Worm (Caenorhabditis elegans) whole organism, L4 larva: ENCODE measurements around the gene T04F3.1.

Source experiments
- F10B5.3 ChIP-seq: sonication (generic microtip); optimal IDR thresholded peaks from 2 replicates; lab custom pipeline; 2016; ENCODE audit warnings: mild to moderate bottlenecking, missing genetic modification characterization, missing compliant biosample characterization
- F26F4.8 ChIP-seq: fragments of 200-800 bp; sonication (Bioruptor generic); conservative IDR thresholded peaks from 2 replicates; pipeline ENCODE4 v1.3.6; 2022; ENCODE audit warnings: missing genetic modification characterization, missing compliant biosample characterization
- F37D6.2 ChIP-seq: sonication (generic microtip); optimal IDR thresholded peaks from 2 replicates; lab custom pipeline; 2016; ENCODE audit warnings: mild to moderate bottlenecking, missing genetic modification characterization, missing compliant biosample characterization
- T26A8.4 ChIP-seq: fragments of 200-800 bp; sonication (Bioruptor generic); IDR thresholded peaks from 2 replicates; pipeline ENCODE4 v1.3.6; 2022; ENCODE audit warnings: missing genetic modification characterization, missing compliant biosample characterization
- Y75B8A.6 ChIP-seq: fragments of 200-800 bp; sonication (Bioruptor generic); IDR thresholded peaks from 2 replicates; pipeline ENCODE4 v1.3.6; 2022; ENCODE audit warnings: missing genetic modification reagents, missing genetic modification characterization, missing compliant biosample characterization
- ZK337.2 ChIP-seq: fragments of 200-800 bp; sonication (Bioruptor generic); IDR thresholded peaks from 2 replicates; pipeline ENCODE4 v1.3.6; 2022; ENCODE audit warnings: missing genetic modification reagents, missing genetic modification characterization, missing compliant biosample characterization
- ceh-20 ChIP-seq: fragments of 200-800 bp; sonication (Bioruptor generic); IDR thresholded peaks from 2 replicates; pipeline ENCODE4 v1.3.6; 2022; ENCODE audit warnings: missing genetic modification reagents, missing genetic modification characterization, missing compliant biosample characterization
- cey-2 ChIP-seq: sonication (generic microtip); optimal IDR thresholded peaks from 3 replicates; lab custom pipeline; 2017; ENCODE audit warnings: missing genetic modification characterization, mild to moderate bottlenecking, missing compliant biosample characterization, antibody characterized with exemption, borderline replicate concordance; ENCODE audit not compliant: insufficient read depth
- daf-16 ChIP-seq, 3 experiments: sonication (generic microtip); optimal IDR thresholded peaks; 2 replicates each; lab custom pipeline; 2016 to 2017; ENCODE audit warnings: missing genetic modification characterization in 3 of 3, missing genetic modification reagents in 3 of 3, mild to moderate bottlenecking in 2 of 3, missing compliant biosample characterization in 2 of 3, missing biosample characterization in 1 of 3, moderate library complexity in 1 of 3
- dmd-6 ChIP-seq: fragments of 200-800 bp; sonication (Bioruptor generic); IDR thresholded peaks from 2 replicates; pipeline ENCODE4 v1.3.6; 2022; ENCODE audit warnings: missing genetic modification reagents, missing genetic modification characterization, missing compliant biosample characterization
- dmd-9 ChIP-seq: fragments of 200-800 bp; sonication (Bioruptor generic); IDR thresholded peaks from 2 replicates; pipeline ENCODE4 v1.3.6; 2022; ENCODE audit warnings: missing genetic modification reagents, missing genetic modification characterization, missing compliant biosample characterization
- egl-43 ChIP-seq: fragments of 200-800 bp; sonication (Bioruptor generic); IDR thresholded peaks from 2 replicates; pipeline ENCODE4 v1.3.6; 2022; ENCODE audit warnings: missing genetic modification reagents, missing genetic modification characterization, missing compliant biosample characterization
- gei-8 ChIP-seq: fragments of 200-800 bp; sonication (Bioruptor generic); optimal IDR thresholded peaks from 2 replicates; lab custom pipeline; 2018; ENCODE audit warnings: mild to moderate bottlenecking, missing genetic modification characterization, missing compliant biosample characterization
- hlh-30 ChIP-seq: sonication (generic microtip); optimal IDR thresholded peaks from 2 replicates; lab custom pipeline; 2017; ENCODE audit warnings: antibody characterized with exemption, mild to moderate bottlenecking, missing genetic modification characterization, missing compliant biosample characterization; ENCODE audit not compliant: insufficient read depth
- lin-13 ChIP-seq: fragments of 150-350 bp; optimal IDR thresholded peaks from 2 replicates; lab custom pipeline; 2014; ENCODE audit warnings: missing biosample characterization, missing genetic modification reagents, missing genetic modification characterization
- lin-15B ChIP-seq: fragments of 150-350 bp; sonication (generic microtip); optimal IDR thresholded peaks from 3 replicates; lab custom pipeline; 2014; ENCODE audit warnings: missing biosample characterization, missing genetic modification characterization
- lir-3 ChIP-seq: sonication (generic microtip); optimal IDR thresholded peaks from 2 replicates; lab custom pipeline; 2016; ENCODE audit warnings: mild to moderate bottlenecking, missing genetic modification characterization, missing compliant biosample characterization
- lsy-2 ChIP-seq, 2 experiments: fragments of 150-350 bp in 1 of 2; sonication (generic microtip) in 1 of 2; optimal IDR thresholded peaks; 2 replicates each; lab custom pipeline; 2014 to 2017; ENCODE audit warnings: missing biosample characterization in 2 of 2, missing genetic modification characterization in 2 of 2
- mdl-1 ChIP-seq, 2 experiments: fragments of 150-350 bp in 1 of 2; sonication (generic microtip) in 1 of 2; optimal IDR thresholded peaks; 2 replicates each; lab custom pipeline; 2014 to 2017; ENCODE audit warnings: missing biosample characterization in 2 of 2, missing genetic modification characterization in 2 of 2
- mep-1 ChIP-seq: fragments of 150-350 bp; sonication (generic microtip); optimal IDR thresholded peaks from 3 replicates; lab custom pipeline; 2014; ENCODE audit warnings: missing biosample characterization, missing genetic modification characterization
- mes-2 ChIP-seq: sonication (generic microtip); optimal IDR thresholded peaks from 2 replicates; lab custom pipeline; 2016; ENCODE audit warnings: missing genotype, mild to moderate bottlenecking, missing genetic modification characterization, missing compliant biosample characterization; ENCODE audit not compliant: poor library complexity, severe bottlenecking
- nhr-237 ChIP-seq: sonication (generic microtip); optimal IDR thresholded peaks from 2 replicates; lab custom pipeline; 2017; ENCODE audit warnings: missing biosample characterization, missing genetic modification characterization
- nhr-25 ChIP-seq: sonication (generic microtip); optimal IDR thresholded peaks from 2 replicates; lab custom pipeline; 2017; ENCODE audit warnings: missing genetic modification characterization, mild to moderate bottlenecking, missing compliant biosample characterization, antibody characterized with exemption, moderate library complexity, borderline replicate concordance; ENCODE audit not compliant: insufficient read depth
- nhr-28 ChIP-seq: fragments of 150-350 bp; optimal IDR thresholded peaks from 2 replicates; lab custom pipeline; 2014; ENCODE audit warnings: missing biosample characterization, missing genetic modification characterization
- nhr-42 ChIP-seq: fragments of 200-800 bp; sonication (Bioruptor generic); IDR thresholded peaks from 2 replicates; pipeline ENCODE4 v1.3.6; 2022; ENCODE audit warnings: missing genetic modification characterization, missing compliant biosample characterization
- pqm-1 ChIP-seq: sonication (generic microtip); optimal IDR thresholded peaks from 2 replicates; lab custom pipeline; 2017; ENCODE audit warnings: missing biosample characterization, missing genetic modification characterization
- rbr-2 ChIP-seq: sonication (generic microtip); optimal IDR thresholded peaks from 2 replicates; lab custom pipeline; 2016; ENCODE audit warnings: missing genotype, missing genetic modification characterization, missing compliant biosample characterization
- sdz-12 ChIP-seq: fragments of 200-800 bp; sonication (Bioruptor generic); optimal IDR thresholded peaks from 2 replicates; lab custom pipeline; 2018; ENCODE audit warnings: mild to moderate bottlenecking, missing genetic modification characterization, missing compliant biosample characterization
- spr-1 ChIP-seq: sonication (generic microtip); optimal IDR thresholded peaks from 2 replicates; lab custom pipeline; 2016; ENCODE audit warnings: mild to moderate bottlenecking, missing genetic modification characterization, missing compliant biosample characterization
- spr-3 ChIP-seq: fragments of 200-800 bp; sonication (Bioruptor generic); optimal IDR thresholded peaks from 2 replicates; lab custom pipeline; 2018; ENCODE audit warnings: mild to moderate bottlenecking, missing genetic modification characterization, missing compliant biosample characterization
- tag-97 ChIP-seq: fragments of 200-800 bp; sonication (Bioruptor generic); IDR thresholded peaks from 2 replicates; pipeline ENCODE4 v1.3.6; 2022; ENCODE audit warnings: missing genetic modification characterization, missing compliant biosample characterization
- unc-130 ChIP-seq: sonication (generic microtip); optimal IDR thresholded peaks from 2 replicates; lab custom pipeline; 2016; ENCODE audit warnings: missing genetic modification reagents, missing genetic modification characterization, missing compliant biosample characterization
- unc-39 ChIP-seq: sonication (generic microtip); optimal IDR thresholded peaks from 2 replicates; lab custom pipeline; 2017; ENCODE audit warnings: missing biosample characterization, missing genetic modification characterization
- unc-62 ChIP-seq, 3 experiments: fragments of 150-350 bp in 1 of 3; sonication (generic microtip); optimal IDR thresholded peaks in 2 of 3; peaks in 1 of 3; 1 replicate in 1 of 3; 2 replicates in 2 of 3; lab custom pipeline; 2014 to 2017; ENCODE audit warnings: missing biosample characterization in 3 of 3, missing genetic modification characterization in 3 of 3, missing genetic modification reagents in 3 of 3, missing genotype in 1 of 3
- zfp-3 ChIP-seq: fragments of 200-800 bp; sonication (Bioruptor generic); conservative IDR thresholded peaks from 2 replicates; pipeline ENCODE4 v1.3.6; 2022; ENCODE audit warnings: missing genetic modification reagents, missing genetic modification characterization, missing compliant biosample characterization
- zip-2 ChIP-seq: fragments of 150-350 bp; optimal IDR thresholded peaks from 2 replicates; lab custom pipeline; 2014; ENCODE audit warnings: missing biosample characterization, missing genetic modification characterization
- ztf-7 ChIP-seq: fragments of 150-350 bp; optimal IDR thresholded peaks from 2 replicates; lab custom pipeline; 2014; ENCODE audit warnings: missing biosample characterization, missing genetic modification characterization

The T04F3.1 gene

ce11 chrV:11777846-11778245, 38.0 kb downstream of the T04F3.1 start (continued):
- no peak for TF ChIP-seq F37D6.2 (tag; lab: Kevin White, UChicago)
- peak; percentile 33 for TF ChIP-seq mes-2
- TF ChIP-seq dmd-9: no peak
- no peak for TF ChIP-seq egl-43 (GFP tag; lab: Robert Waterston, UW)

ce11 chrV:11779310-11779709, 39.4 kb downstream of the T04F3.1 start:
- TF ChIP-seq hlh-30 (peak; percentile 6), F10B5.3 (tag; lab: Kevin White, UChicago) (no peak), spr-3 (no peak)

DNA sequence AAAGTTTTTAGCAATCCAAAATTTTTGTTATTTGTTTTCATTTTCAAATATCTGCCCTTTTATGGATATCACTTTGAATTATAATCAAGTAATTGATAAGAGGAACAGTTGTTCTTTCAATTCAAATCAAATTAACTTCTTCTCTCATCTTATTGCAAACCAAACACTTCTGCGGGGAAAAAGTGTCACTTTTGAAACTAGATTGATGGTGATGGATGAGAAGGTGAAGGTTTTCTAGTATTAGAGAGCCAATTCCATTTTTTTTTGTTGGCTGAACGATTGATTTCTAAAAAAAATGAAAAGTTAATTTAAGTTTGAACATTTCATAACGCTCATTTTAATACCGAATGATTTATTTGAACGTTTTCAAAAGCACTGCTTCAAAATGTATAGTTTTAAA, 39.9 kb downstream of the T04F3.1 start:
- TF ChIP-seq gei-8 (GFP tag; lab: Kevin White, UChicago): no peak
- 0 out of 2 replicates have a peak, but pooled peaks have one; percentile 57 for TF ChIP-seq ceh-20 (GFP tag; lab: Robert Waterston, UW)
- TF ChIP-seq nhr-28 (tag; lab: Kevin White, UChicago): peak; percentile 15
- TF ChIP-seq mdl-1 (tag; optimal IDR thresholded peaks at IDR 0.05; lab: Kevin White, UChicago): no peak
- TF ChIP-seq mep-1: no peak
- TF ChIP-seq tag-97 (GFP tag; lab: Robert Waterston, UW): no peak
- TF ChIP-seq lsy-2 (tag; optimal IDR thresholded peaks at IDR 0.05; lab: Kevin White, UChicago): peak in 1 of 2 experiments; percentile 19
- TF ChIP-seq spr-1: no peak
- no peak for TF ChIP-seq pqm-1 (tag; lab: Kevin White, UChicago)
- no peak for TF ChIP-seq nhr-237 (tag; lab: Kevin White, UChicago)
- no peak for TF ChIP-seq T26A8.4 (GFP tag; lab: Robert Waterston, UW)
- no peak for TF ChIP-seq F26F4.8
- TF ChIP-seq ZK337.2 (GFP tag; lab: Robert Waterston, UW): no peak
- TF ChIP-seq lin-15B (tag; lab: Kevin White, UChicago): no peak
- no peak for TF ChIP-seq daf-16 (GFP tag; optimal IDR thresholded peaks at IDR 0.05; lab: Kevin White, UChicago)
- no peak for TF ChIP-seq daf-16 (tag; optimal IDR thresholded peaks at IDR 0.05; lab: Kevin White, UChicago)
- no peak for TF ChIP-seq unc-130 (GFP tag; lab: Kevin White, UChicago)
- no peak for TF ChIP-seq unc-39
- TF ChIP-seq Y75B8A.6 (GFP tag; lab: Robert Waterston, UW): no peak
- no peak for TF ChIP-seq lin-13 (GFP tag; lab: Kevin White, UChicago)
- TF ChIP-seq hlh-30: no peak
- TF ChIP-seq lir-3 (tag; lab: Kevin White, UChicago): no peak
- TF ChIP-seq rbr-2: no peak
- no peak for TF ChIP-seq sdz-12 (GFP tag; lab: Kevin White, UChicago)
- no peak for TF ChIP-seq F37D6.2 (tag; lab: Kevin White, UChicago)
- no peak for TF ChIP-seq dmd-6 (GFP tag; lab: Robert Waterston, UW)
- no peak for TF ChIP-seq zfp-3
- no peak for TF ChIP-seq ztf-7
- no peak for TF ChIP-seq cey-2
- peak in 1 of 2 experiments; percentile 97 for TF ChIP-seq unc-62 (GFP tag; optimal IDR thresholded peaks at IDR 0.05 in 1 of 2; lab: Kevin White, UChicago)
- TF ChIP-seq unc-62 (tag; optimal IDR thresholded peaks at IDR 0.05; lab: Kevin White, UChicago): no peak
- no peak for TF ChIP-seq nhr-42 (GFP tag; lab: Robert Waterston, UW)
- no peak for TF ChIP-seq zip-2 (tag; lab: Kevin White, UChicago)
- TF ChIP-seq nhr-25: no peak
